Fruit fly (Drosophila melanogaster): ENCODE data around the gene CG31266.

- TF ChIP-seq CG1024 (GFP tag; IDR thresholded peaks at IDR 0.05), result no peak
- no peak for TF ChIP-seq ERR (GFP tag; optimal IDR thresholded peaks at IDR 0.05)
- TF ChIP-seq CG17186 (GFP tag; optimal IDR thresholded peaks at IDR 0.05), result no peak
These were observed 17.8 kb downstream of the CG31266 start, which contains the start of gene Smug for dm6 chr3R:17150287-17150686.
